ENCODE assay signal across 3 fruit fly cellular contexts in genomic region chr3L:129311-129816, dm6.
A peak's percentile ranks its signal among the peaks of the same experiment; 100 is the strongest.
TF ChIP-seq lines count a peak whose summit lies in the region.

TSS of gene Pdk1 (plus strand) at chr3L:129450.

TF ChIP-seq in whole organism, adult, 20 proteins besides CTCF, POLR2A, EP300 and RAD21 (continued from another document):
- peak; percentile 47 for TF ChIP-seq CG11617 (GFP tag; optimal IDR thresholded peaks at IDR 0.05; lab: Kevin White, UChicago)

TF ChIP-seq in whole organism, embryonic, 481 proteins besides CTCF, POLR2A, EP300 and RAD21 (continued from another document and continues in another):
- TF ChIP-seq CG32767 (GFP tag; IDR thresholded peaks at IDR 0.05; lab: Robert Waterston, UW), result peak; percentile 59; the same call in 1 of the 2 replicates
- TF ChIP-seq run (tag; optimal IDR thresholded peaks at IDR 0.05; lab: Kevin White, UChicago), result peak; percentile 49
- TF ChIP-seq Nf-YC (tag; optimal IDR thresholded peaks at IDR 0.05; lab: Kevin White, UChicago), result peak; percentile 41
- TF ChIP-seq salm (tag; optimal IDR thresholded peaks at IDR 0.05; lab: Kevin White, UChicago), result no peak
- peak; percentile 51; the same call in 1 of the 2 replicates for TF ChIP-seq Adf1 (GFP tag; IDR thresholded peaks at IDR 0.05; lab: Robert Waterston, UW)
- TF ChIP-seq CG16815 (GFP tag; optimal IDR thresholded peaks at IDR 0.05; lab: Kevin White, UChicago), result no peak
- peak; percentile 56 for TF ChIP-seq Side (GFP tag; optimal IDR thresholded peaks at IDR 0.05; lab: Kevin White, UChicago)
- TF ChIP-seq lbe (GFP tag; optimal IDR thresholded peaks at IDR 0.05; lab: Kevin White, UChicago), result peak; percentile 17
- peak; percentile 65 for TF ChIP-seq vvl (GFP tag; IDR thresholded peaks at IDR 0.05; lab: Robert Waterston, UW)
- no peak for TF ChIP-seq CG3726 (GFP tag; IDR thresholded peaks at IDR 0.05; lab: Robert Waterston, UW)
- peak in 1 of 2 experiments; percentile 31 for TF ChIP-seq dpn (GFP tag; optimal IDR thresholded peaks at IDR 0.05; lab: Kevin White, UChicago)
- TF ChIP-seq D19B (GFP tag; optimal IDR thresholded peaks at IDR 0.05; lab: Kevin White, UChicago), result peak; percentile 27
- TF ChIP-seq gro (GFP tag; optimal IDR thresholded peaks at IDR 0.05; lab: Kevin White, UChicago), result peak; percentile 80
- peak; percentile 53; the same call in 1 of the 3 replicates for TF ChIP-seq zfh1 (GFP tag; IDR thresholded peaks at IDR 0.05; lab: Robert Waterston, UW)
- peak; percentile 31 for TF ChIP-seq MTF-1 (GFP tag; optimal IDR thresholded peaks at IDR 0.05; lab: Kevin White, UChicago; ENCODE audit: borderline replicate concordance)
- peak; percentile 49 for TF ChIP-seq CG7987 (GFP tag; optimal IDR thresholded peaks at IDR 0.05; lab: Kevin White, UChicago)
- TF ChIP-seq Opbp (GFP tag; IDR thresholded peaks at IDR 0.05; lab: Robert Waterston, UW; ENCODE audit: partially characterized antibody), result peak; percentile 33; the same call in 1 of the 3 replicates
- TF ChIP-seq nau (GFP tag; optimal IDR thresholded peaks at IDR 0.05; lab: Kevin White, UChicago), result peak; percentile 6
- TF ChIP-seq caup (GFP tag; optimal IDR thresholded peaks at IDR 0.05; lab: Kevin White, UChicago; ENCODE audit: severe bottlenecking), result peak; percentile 48
- TF ChIP-seq CG2199 (GFP tag; IDR thresholded peaks at IDR 0.05; lab: Robert Waterston, UW), result peak; percentile 97
- TF ChIP-seq ara (GFP tag; IDR thresholded peaks at IDR 0.05; lab: Robert Waterston, UW), result 0 out of 2 replicates have a peak, but pooled peaks have one; percentile 29
- TF ChIP-seq ci (GFP tag; IDR thresholded peaks at IDR 0.05; lab: Robert Waterston, UW), result peak; percentile 71
- peak; percentile 76 for TF ChIP-seq kni (GFP tag; optimal IDR thresholded peaks at IDR 0.05; lab: Kevin White, UChicago)
- TF ChIP-seq Med (GFP tag; lab: Kevin White, UChicago), result peak; percentile 93
- TF ChIP-seq YL-1 (GFP tag; optimal IDR thresholded peaks at IDR 0.05; lab: Kevin White, UChicago), result peak; percentile 11
- TF ChIP-seq Fer1 (GFP tag; optimal IDR thresholded peaks at IDR 0.05; lab: Kevin White, UChicago), result peak; percentile 58
- peak; percentile 10; the same call in 1 of the 2 replicates for TF ChIP-seq CG14441 (GFP tag; IDR thresholded peaks at IDR 0.05; lab: Robert Waterston, UW)
- TF ChIP-seq CG2116 (GFP tag; optimal IDR thresholded peaks at IDR 0.05; lab: Kevin White, UChicago), result no peak
- TF ChIP-seq Deaf1 (tag; optimal IDR thresholded peaks at IDR 0.05; lab: Kevin White, UChicago), result peak; percentile 86
- TF ChIP-seq CG1233 (GFP tag; optimal IDR thresholded peaks at IDR 0.05; lab: Kevin White, UChicago), result peak; percentile 20
- no peak for TF ChIP-seq Dip3 (GFP tag; optimal IDR thresholded peaks at IDR 0.05; lab: Kevin White, UChicago)
- peak; percentile 29 for TF ChIP-seq sug (tag; optimal IDR thresholded peaks at IDR 0.05; lab: Kevin White, UChicago)
- no peak for TF ChIP-seq Ets65A (GFP tag; lab: Kevin White, UChicago)
- peak; percentile 32 for TF ChIP-seq grau (tag; optimal IDR thresholded peaks at IDR 0.05; lab: Kevin White, UChicago)
- peak; percentile 15; the same call in 1 of the 2 replicates for TF ChIP-seq seq (GFP tag; IDR thresholded peaks at IDR 0.05; lab: Robert Waterston, UW)
- TF ChIP-seq tna (GFP tag; IDR thresholded peaks at IDR 0.05; lab: Robert Waterston, UW; ENCODE audit: partially characterized antibody), result peak; percentile 13; the same call in 1 of the 2 replicates
- TF ChIP-seq CG13123 (GFP tag; optimal IDR thresholded peaks at IDR 0.05; lab: Kevin White, UChicago), result no peak
- peak; percentile 39 for TF ChIP-seq CG17912 (GFP tag; optimal IDR thresholded peaks at IDR 0.05; lab: Kevin White, UChicago)
- peak; percentile 27 for TF ChIP-seq CG18599 (GFP tag; optimal IDR thresholded peaks at IDR 0.05; lab: Kevin White, UChicago)
- no peak for TF ChIP-seq gem (tag; optimal IDR thresholded peaks at IDR 0.05; lab: Kevin White, UChicago)
- no peak for TF ChIP-seq CG3407 (GFP tag; optimal IDR thresholded peaks at IDR 0.05; lab: Kevin White, UChicago)
- TF ChIP-seq CG10267 (tag; optimal IDR thresholded peaks at IDR 0.05; lab: Kevin White, UChicago), result peak; percentile 6
- TF ChIP-seq CG13287 (GFP tag; IDR thresholded peaks at IDR 0.05; lab: Robert Waterston, UW; ENCODE audit: partially characterized antibody), result peak; percentile 44; the same call in 1 of the 2 replicates
- peak; percentile 34 for TF ChIP-seq CG7839 (tag; optimal IDR thresholded peaks at IDR 0.05; lab: Kevin White, UChicago)
- TF ChIP-seq sqz (GFP tag; optimal IDR thresholded peaks at IDR 0.05; lab: Kevin White, UChicago), result peak; percentile 56
- peak; percentile 60 for TF ChIP-seq CG1603 (tag; optimal IDR thresholded peaks at IDR 0.05; lab: Kevin White, UChicago)
- no peak for TF ChIP-seq CG4730 (GFP tag; IDR thresholded peaks at IDR 0.05; lab: Robert Waterston, UW)
- TF ChIP-seq oc (tag; optimal IDR thresholded peaks at IDR 0.05; lab: Kevin White, UChicago), result peak; percentile 26
- no peak for TF ChIP-seq CG11085 (GFP tag; IDR thresholded peaks at IDR 0.05; lab: Robert Waterston, UW)
- TF ChIP-seq Hmr (GFP tag; optimal IDR thresholded peaks at IDR 0.05; lab: Kevin White, UChicago), result peak; percentile 51
- peak; percentile 40; the same call in 1 of the 2 replicates for TF ChIP-seq Scr (GFP tag; IDR thresholded peaks at IDR 0.05; lab: Robert Waterston, UW; ENCODE audit: partially characterized antibody)
- TF ChIP-seq Antp (GFP tag; optimal IDR thresholded peaks at IDR 0.05; lab: Kevin White, UChicago), result peak; percentile 19
- peak; percentile 62 for TF ChIP-seq yki (optimal IDR thresholded peaks at IDR 0.05; lab: Kevin White, UChicago)
- peak; percentile 49 for TF ChIP-seq CG4707 (GFP tag; optimal IDR thresholded peaks at IDR 0.05; lab: Kevin White, UChicago)
- no peak for TF ChIP-seq Dek (tag; optimal IDR thresholded peaks at IDR 0.05; lab: Kevin White, UChicago)
- TF ChIP-seq CG17359 (tag; optimal IDR thresholded peaks at IDR 0.05; lab: Kevin White, UChicago), result peak; percentile 37
- TF ChIP-seq kah (GFP tag; optimal IDR thresholded peaks at IDR 0.05; lab: Kevin White, UChicago), result peak; percentile 35
- peak; percentile 63 for TF ChIP-seq bbx (GFP tag; IDR thresholded peaks at IDR 0.05; lab: Robert Waterston, UW; ENCODE audit: partially characterized antibody)
- TF ChIP-seq sr (GFP tag; IDR thresholded peaks at IDR 0.05; lab: Robert Waterston, UW), result peak; percentile 52; the same call in 1 of the 3 replicates
- peak; percentile 40; the same call in 1 of the 2 replicates for TF ChIP-seq E2f2 (GFP tag; IDR thresholded peaks at IDR 0.05; lab: Robert Waterston, UW)
- 0 out of 2 replicates have a peak, but pooled peaks have one; percentile 17 for TF ChIP-seq unc-4 (GFP tag; IDR thresholded peaks at IDR 0.05; lab: Robert Waterston, UW; ENCODE audit: partially characterized antibody)

TF ChIP-seq in whole organism, prepupa, 60 proteins besides CTCF, POLR2A, EP300 and RAD21 (continued from another document):
- TF ChIP-seq Eip75B (GFP tag; optimal IDR thresholded peaks at IDR 0.05; lab: Kevin White, UChicago) (peak; percentile 27), fkh (GFP tag; optimal IDR thresholded peaks at IDR 0.05; lab: Kevin White, UChicago) (peak; percentile 58), CG31627 (GFP tag; optimal IDR thresholded peaks at IDR 0.05; lab: Kevin White, UChicago) (no peak), Hr38 (GFP tag; optimal IDR thresholded peaks at IDR 0.05; lab: Kevin White, UChicago) (no peak), achi (GFP tag; optimal IDR thresholded peaks at IDR 0.05; lab: Kevin White, UChicago) (no peak), ss (GFP tag; optimal IDR thresholded peaks at IDR 0.05; lab: Kevin White, UChicago) (peak; percentile 20), Ets21C (GFP tag; optimal IDR thresholded peaks at IDR 0.05; lab: Kevin White, UChicago) (no peak), topi (GFP tag; optimal IDR thresholded peaks at IDR 0.05; lab: Kevin White, UChicago) (peak; percentile 39), CG3919 (GFP tag; optimal IDR thresholded peaks at IDR 0.05; lab: Kevin White, UChicago) (peak; percentile 24), Blimp-1 (GFP tag; optimal IDR thresholded peaks at IDR 0.05; lab: Kevin White, UChicago) (peak; percentile 81), CG11294 (GFP tag; IDR thresholded peaks at IDR 0.05; lab: Robert Waterston, UW) (no peak), CG6163 (GFP tag; IDR thresholded peaks at IDR 0.05; lab: Robert Waterston, UW) (peak; percentile 79), CG4318 (GFP tag; optimal IDR thresholded peaks at IDR 0.05; lab: Kevin White, UChicago) (no peak), Sox15 (GFP tag; optimal IDR thresholded peaks at IDR 0.05; lab: Kevin White, UChicago) (no peak), CG15336 (GFP tag; IDR thresholded peaks at IDR 0.05; lab: Robert Waterston, UW) (peak; percentile 25; the same call in 1 of the 2 replicates), CG6854 (GFP tag; optimal IDR thresholded peaks at IDR 0.05; lab: Kevin White, UChicago) (peak; percentile 52), CG10669 (GFP tag; optimal IDR thresholded peaks at IDR 0.05; lab: Kevin White, UChicago) (no peak), Eip78C (GFP tag; lab: Kevin White, UChicago) (peak; percentile 51), vri (GFP tag; optimal IDR thresholded peaks at IDR 0.05; lab: Kevin White, UChicago) (peak; percentile 87), dsx (GFP tag; optimal IDR thresholded peaks at IDR 0.05; lab: Kevin White, UChicago; ENCODE audit: poor library complexity, severe bottlenecking) (peak; percentile 36), OdsH (GFP tag; optimal IDR thresholded peaks at IDR 0.05; lab: Kevin White, UChicago) (no peak), Smox (GFP tag; optimal IDR thresholded peaks at IDR 0.05; lab: Kevin White, UChicago) (no peak), CG3032 (tag; optimal IDR thresholded peaks at IDR 0.05; lab: Kevin White, UChicago) (no peak), Sox14 (GFP tag; optimal IDR thresholded peaks at IDR 0.05; lab: Kevin White, UChicago) (peak; percentile 35), Hr39 (GFP tag; optimal IDR thresholded peaks at IDR 0.05; lab: Kevin White, UChicago) (no peak), CG11902 (GFP tag; optimal IDR thresholded peaks at IDR 0.05; lab: Kevin White, UChicago) (no peak)
